Worm (Caenorhabditis elegans) whole organism, L3 larva: ENCODE data around the gene srlf-20.

Source experiments
- R02D3.7 ChIP-seq: fragments of 150-350 bp; optimal IDR thresholded peaks from 2 replicates; lab custom pipeline; 2014; ENCODE audit warnings: missing biosample characterization, missing genetic modification characterization
- ama-1 ChIP-seq: fragments of 150-350 bp; optimal IDR thresholded peaks from 2 replicates; lab custom pipeline; 2018
- ceh-28 ChIP-seq: fragments of 150-350 bp; optimal IDR thresholded peaks from 2 replicates; lab custom pipeline; 2014; ENCODE audit warnings: missing biosample characterization, missing genetic modification reagents, missing genetic modification characterization
- nhr-23 ChIP-seq: fragments of 150-350 bp; optimal IDR thresholded peaks from 2 replicates; lab custom pipeline; 2014; ENCODE audit warnings: missing biosample characterization, missing genetic modification reagents, missing genetic modification characterization
- unc-62 ChIP-seq: fragments of 150-350 bp; sonication (generic microtip); optimal IDR thresholded peaks from 4 replicates; lab custom pipeline; 2014; ENCODE audit warnings: missing biosample characterization, missing genetic modification reagents, missing genetic modification characterization
- zag-1 ChIP-seq: fragments of 150-350 bp; optimal IDR thresholded peaks from 2 replicates; lab custom pipeline; 2014; ENCODE audit warnings: missing biosample characterization, missing genetic modification characterization

ce11 chrV:903460-903859 lies 9.7 kb downstream of the srlf-20 start, which contains the start of gene fmo-5:
- TF ChIP-seq nhr-23 (tag; lab: Kevin White, UChicago), result peak; percentile 10
- TF ChIP-seq ama-1 (lab: Kevin White, UChicago), result no peak
- TF ChIP-seq zag-1 (tag; lab: Kevin White, UChicago), result no peak
- no peak for TF ChIP-seq ceh-28 (tag; lab: Kevin White, UChicago)
- TF ChIP-seq R02D3.7 (tag; lab: Kevin White, UChicago), result no peak
- no peak for TF ChIP-seq unc-62 (GFP tag; lab: Kevin White, UChicago)
